Worm (Caenorhabditis elegans): Measurements from ENCODE around the gene mdt-15.

DNA sequence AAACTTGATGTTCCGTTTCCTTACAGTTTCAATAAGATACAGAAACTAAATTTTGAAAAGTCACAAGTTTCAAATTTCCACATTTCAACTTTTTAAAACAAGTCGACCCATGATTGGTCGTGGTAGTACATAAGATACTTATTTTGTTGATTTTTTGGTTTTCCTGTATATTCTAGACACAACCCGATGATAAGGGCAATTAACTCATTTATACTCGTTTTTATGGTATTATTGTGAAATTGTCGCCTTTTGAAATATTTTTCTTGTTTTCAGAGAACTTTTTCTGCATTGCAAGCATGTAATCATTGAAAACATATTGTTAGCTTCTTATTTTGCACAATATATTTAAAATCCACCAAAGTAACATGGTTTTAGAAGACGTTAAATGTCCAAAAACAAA is 21.6 kb downstream of the mdt-15 start:
- TF ChIP-seq sptf-2 (GFP tag; optimal IDR thresholded peaks at IDR 0.05): no peak
- TF ChIP-seq egl-18 (GFP tag; IDR thresholded peaks at IDR 0.05): no peak
- TF ChIP-seq F49E8.2 (tag; optimal IDR thresholded peaks at IDR 0.05; ENCODE audit: insufficient read depth): no peak
- TF ChIP-seq F52B5.7 (tag; optimal IDR thresholded peaks at IDR 0.05): no peak
- no peak for TF ChIP-seq aptf-2 (GFP tag; conservative IDR thresholded peaks at IDR 0.05)
- TF ChIP-seq ama-1 (optimal IDR thresholded peaks at IDR 0.05): no peak
- TF ChIP-seq ama-1 (GFP tag; optimal IDR thresholded peaks at IDR 0.05): no peak
- no peak for TF ChIP-seq cebp-2 (GFP tag; IDR thresholded peaks at IDR 0.05)
- TF ChIP-seq C06A6.2 (GFP tag; conservative IDR thresholded peaks at IDR 0.05): no peak
- no peak for TF ChIP-seq ztf-3 (GFP tag; optimal IDR thresholded peaks at IDR 0.05)
- TF ChIP-seq dpl-1 (GFP tag; optimal IDR thresholded peaks at IDR 0.05): no peak
- no peak for TF ChIP-seq rpc-1 (optimal IDR thresholded peaks at IDR 0.05)
- TF ChIP-seq rpc-1 (tag; optimal IDR thresholded peaks at IDR 0.05): no peak
- TF ChIP-seq pha-4 (tag; optimal IDR thresholded peaks at IDR 0.05): no peak
- no peak for TF ChIP-seq ztf-26 (tag; optimal IDR thresholded peaks at IDR 0.05)

All from whole organism, young adult.